Worm (Caenorhabditis elegans): Measurements from ENCODE around the gene srx-21.
"Not testable (repeated sequence)": the region's sequence is repeated elsewhere in the genome, so short reads cannot be mapped to it uniquely, and the experiment has no call there.

The srx-21 gene

ce11 chrV:699489-700129 is 22.8 kb downstream of the srx-21 start, which contains the start of the genes ugt-29 and srx-5:
ugt-29 (minus strand) TSS chrV:699589.
srx-5 (plus strand) TSS chrV:700079.
- TF ChIP-seq nfyb-1 (GFP tag; IDR thresholded peaks at IDR 0.05): no peak
- TF ChIP-seq nhr-80 (tag; optimal IDR thresholded peaks at IDR 0.05): peak; percentile 39
- TF ChIP-seq sea-2 (GFP tag; IDR thresholded peaks at IDR 0.05): no peak

ce11 chrV:702260-702659 is 25.4 kb downstream of the srx-21 start, which contains the start of gene srbc-37:
srbc-37 (plus strand) TSS chrV:702560.
- no peak for TF ChIP-seq T26A5.8 (tag; optimal IDR thresholded peaks at IDR 0.05)
- no peak for TF ChIP-seq ccch-3 (GFP tag; optimal IDR thresholded peaks at IDR 0.05)
- TF ChIP-seq Y53F4B.3 (GFP tag; IDR thresholded peaks at IDR 0.05): no peak
- TF ChIP-seq cebp-2 (GFP tag; IDR thresholded peaks at IDR 0.05): no peak
- no peak for TF ChIP-seq mel-28 (tag; optimal IDR thresholded peaks at IDR 0.05; ENCODE audit: borderline replicate concordance)
- no peak for TF ChIP-seq Y79H2A.3 (GFP tag; conservative IDR thresholded peaks at IDR 0.05)
- no peak for TF ChIP-seq athp-1 (tag; optimal IDR thresholded peaks at IDR 0.05)
- no peak for TF ChIP-seq Y53G8AR.9 (GFP tag; conservative IDR thresholded peaks at IDR 0.05)
- TF ChIP-seq D2030.7 (GFP tag; IDR thresholded peaks at IDR 0.05): no peak
- no peak for TF ChIP-seq zim-3 (tag; optimal IDR thresholded peaks at IDR 0.05)
- no peak for TF ChIP-seq B0019.2 (GFP tag; conservative IDR thresholded peaks at IDR 0.05)
- no peak for TF ChIP-seq attf-5 (GFP tag; optimal IDR thresholded peaks at IDR 0.05)
- no peak for TF ChIP-seq ztf-28 (GFP tag; IDR thresholded peaks at IDR 0.05)

- TF ChIP-seq aptf-3 (GFP tag; IDR thresholded peaks at IDR 0.05) (0 out of 2 replicates have a peak, but pooled peaks have one; percentile 31), lin-26 (GFP tag; IDR thresholded peaks at IDR 0.05) (peak; percentile 87), B0261.1 (tag; optimal IDR thresholded peaks at IDR 0.05) (peak; percentile 54), tbp1 (GFP tag; optimal IDR thresholded peaks at IDR 0.05) (peak; percentile 82), rpc-1 (tag; optimal IDR thresholded peaks at IDR 0.05) (peak; percentile 50), D2030.7 (GFP tag; IDR thresholded peaks at IDR 0.05) (peak; percentile 26; the same call in 1 of the 2 replicates), ztf-25 (GFP tag; IDR thresholded peaks at IDR 0.05) (peak; percentile 67; the same call in 1 of the 2 replicates)
- not testable (repeated sequence) for TF ChIP-seq rpc-1 (optimal IDR thresholded peaks at IDR 0.05)
Observed at ce11 chrV:706449-706848, 29.6 kb downstream of the srx-21 start.

ce11 chrV:706918-707317 is 30.1 kb downstream of the srx-21 start, which contains the start of gene srbc-38:
srbc-38 (plus strand) TSS chrV:707218.
- TF ChIP-seq hsf-1 (GFP tag; IDR thresholded peaks at IDR 0.05) (no peak), rpc-1 (optimal IDR thresholded peaks at IDR 0.05) (no peak), rpc-1 (tag; optimal IDR thresholded peaks at IDR 0.05) (no peak), egrh-3 (GFP tag; IDR thresholded peaks at IDR 0.05) (no peak), attf-5 (GFP tag; optimal IDR thresholded peaks at IDR 0.05) (no peak), ceh-27 (GFP tag; optimal IDR thresholded peaks at IDR 0.05) (no peak), pbrm-1 (GFP tag; IDR thresholded peaks at IDR 0.05) (no peak), ceh-79 (tag; optimal IDR thresholded peaks at IDR 0.05) (no peak), unc-130 (GFP tag; optimal IDR thresholded peaks at IDR 0.05) (no peak)

- TF ChIP-seq egrh-3 (GFP tag; IDR thresholded peaks at IDR 0.05) (no peak), T26A5.8 (tag; optimal IDR thresholded peaks at IDR 0.05) (no peak), F57A8.1 (GFP tag; optimal IDR thresholded peaks at IDR 0.05) (no peak), aptf-2 (GFP tag; conservative IDR thresholded peaks at IDR 0.05) (no peak), cebp-1 (GFP tag; IDR thresholded peaks at IDR 0.05) (no peak), cebp-1 (tag; optimal IDR thresholded peaks at IDR 0.05) (no peak), ZK185.1 (tag; optimal IDR thresholded peaks at IDR 0.05; ENCODE audit: poor library complexity, severe bottlenecking) (no peak), F23B12.7 (tag; optimal IDR thresholded peaks at IDR 0.05; ENCODE audit: insufficient read depth) (no peak), sea-2 (GFP tag; IDR thresholded peaks at IDR 0.05) (no peak), pbrm-1 (GFP tag; IDR thresholded peaks at IDR 0.05) (no peak), bed-2 (GFP tag; IDR thresholded peaks at IDR 0.05) (no peak), nhr-80 (tag; optimal IDR thresholded peaks at IDR 0.05) (no peak), snpc-1.3 (tag; optimal IDR thresholded peaks at IDR 0.05; ENCODE audit: insufficient read depth) (no peak), ztf-28 (GFP tag; IDR thresholded peaks at IDR 0.05) (no peak), hlh-12 (tag; optimal IDR thresholded peaks at IDR 0.05) (no peak), let-526 (GFP tag; IDR thresholded peaks at IDR 0.05) (no peak)
Observed at ce11 chrV:708808-709207, 32.0 kb downstream of the srx-21 start, which contains the start of gene srbc-39. srbc-39 (plus strand) TSS chrV:709108.
